Fruit fly (Drosophila melanogaster) whole organism, wandering third instar larva: Measurements from ENCODE around the gene CG42557.

Experiments
- Abd-B ChIP-seq: fragments of >200 bp; optimal IDR thresholded peaks from 2 replicates; lab custom pipeline; 2017; ENCODE audit warnings: missing biosample characterization, missing genetic modification characterization
- CG32264 ChIP-seq: fragments of 200-800 bp; sonication (Bioruptor generic); optimal IDR thresholded peaks from 2 replicates; lab custom pipeline; 2016; ENCODE audit warnings: missing biosample characterization, missing genetic modification characterization
- CG9705 ChIP-seq: fragments of 200-800 bp; sonication (Bioruptor generic); optimal IDR thresholded peaks from 2 replicates; lab custom pipeline; 2018; ENCODE audit warnings: missing biosample characterization, mild to moderate bottlenecking, missing genetic modification characterization
- CrebA ChIP-seq: fragments of 200-800 bp; sonication (Bioruptor generic); optimal IDR thresholded peaks from 2 replicates; lab custom pipeline; 2016; ENCODE audit warnings: missing biosample characterization, mild to moderate bottlenecking, missing genetic modification characterization, borderline replicate concordance
- Dif ChIP-seq: fragments of 200-275, 200-300 bp; sonication (Bioruptor generic); optimal IDR thresholded peaks from 2 replicates; lab custom pipeline; 2018; ENCODE audit warnings: missing biosample characterization, missing genetic modification characterization; ENCODE audit not compliant: partially characterized antibody
- GATAd ChIP-seq: sonication (Bioruptor generic); optimal IDR thresholded peaks from 2 replicates; lab custom pipeline; 2016; ENCODE audit warnings: missing biosample characterization, missing genetic modification characterization
- HLH106 ChIP-seq: fragments of 200-800 bp; optimal IDR thresholded peaks from 3 replicates; lab custom pipeline; 2019; ENCODE audit warnings: missing biosample characterization, mild to moderate bottlenecking, missing genetic modification characterization, moderate library complexity
- Hnf4 ChIP-seq: fragments of 200-800 bp; sonication (Bioruptor generic); optimal IDR thresholded peaks from 2 replicates; lab custom pipeline; 2016; ENCODE audit warnings: missing biosample characterization, mild to moderate bottlenecking, missing genetic modification characterization
- Hr78 ChIP-seq: fragments of >200 bp; optimal IDR thresholded peaks from 2 replicates; lab custom pipeline; 2017; ENCODE audit warnings: missing biosample characterization, missing genetic modification characterization
- Hr83 ChIP-seq: fragments of 200-300 bp; sonication (Bioruptor generic); optimal IDR thresholded peaks from 2 replicates; lab custom pipeline; 2016; ENCODE audit warnings: missing biosample characterization, mild to moderate bottlenecking, missing genetic modification characterization, moderate library complexity; ENCODE audit not compliant: poor library complexity, severe bottlenecking
- Jra ChIP-seq: sonication (Bioruptor generic); optimal IDR thresholded peaks from 2 replicates; lab custom pipeline; 2016; ENCODE audit warnings: missing biosample characterization, missing genetic modification characterization
- Mio ChIP-seq: sonication (Bioruptor generic); optimal IDR thresholded peaks from 2 replicates; lab custom pipeline; 2016; ENCODE audit warnings: missing biosample characterization, missing genetic modification characterization
- Myc ChIP-seq: fragments of >200 bp; optimal IDR thresholded peaks from 2 replicates; lab custom pipeline; 2017
- OdsH ChIP-seq: fragments of 200-800 bp; sonication (Bioruptor generic); optimal IDR thresholded peaks from 2 replicates; lab custom pipeline; 2016; ENCODE audit warnings: missing biosample characterization, mild to moderate bottlenecking, missing genetic modification characterization
- Rel ChIP-seq, 2 experiments: fragments of 200-800 bp; sonication (Bioruptor generic) in 1 of 2; optimal IDR thresholded peaks; 2 replicates in 1 of 2; 3 replicates in 1 of 2; lab custom pipeline; 2016 to 2019; ENCODE audit warnings: mild to moderate bottlenecking in 2 of 2, missing biosample characterization in 2 of 2, missing genetic modification characterization in 2 of 2, moderate library complexity in 1 of 2
- Sp1 ChIP-seq: fragments of 200-800 bp; sonication (Bioruptor generic); optimal IDR thresholded peaks from 3 replicates; lab custom pipeline; 2019; ENCODE audit warnings: missing biosample characterization, mild to moderate bottlenecking, missing genetic modification characterization, moderate library complexity
- Vsx2 ChIP-seq: fragments of 200-300, 225-300 bp; sonication (Bioruptor generic); optimal IDR thresholded peaks from 2 replicates; lab custom pipeline; 2018; ENCODE audit warnings: missing biosample characterization, missing genetic modification characterization; ENCODE audit not compliant: partially characterized antibody
- br ChIP-seq: fragments of 200-800 bp; sonication (Bioruptor generic); optimal IDR thresholded peaks from 2 replicates; lab custom pipeline; 2016; ENCODE audit warnings: missing biosample characterization, missing genetic modification characterization
- dl ChIP-seq, 2 experiments: fragments of 175-275, 200-275 bp in 1 of 2; fragments of 200-275 bp in 1 of 2; sonication (Bioruptor generic); optimal IDR thresholded peaks; lab custom pipeline; 2018; ENCODE audit warnings: mild to moderate bottlenecking in 2 of 2, missing biosample characterization in 2 of 2, missing genetic modification characterization in 2 of 2, moderate library complexity in 2 of 2; ENCODE audit not compliant: partially characterized antibody in 2 of 2, insufficient read depth in 1 of 2
- dmrt93B ChIP-seq: fragments of 200-800 bp; sonication (Bioruptor generic); optimal IDR thresholded peaks from 2 replicates; lab custom pipeline; 2018; ENCODE audit warnings: missing biosample characterization, mild to moderate bottlenecking, missing genetic modification characterization
- dsf ChIP-seq: sonication (Bioruptor generic); optimal IDR thresholded peaks from 2 replicates; lab custom pipeline; 2016; ENCODE audit warnings: missing biosample characterization, missing genetic modification characterization, borderline replicate concordance
- ey ChIP-seq: fragments of 200-800 bp; sonication (Bioruptor generic); optimal IDR thresholded peaks from 2 replicates; lab custom pipeline; 2016; ENCODE audit warnings: missing biosample characterization, missing genetic modification characterization
- foxo ChIP-seq, 2 experiments: fragments of 200-800 bp; sonication (Bioruptor generic); optimal IDR thresholded peaks; 2 replicates in 1 of 2; 3 replicates in 1 of 2; lab custom pipeline; 2016 to 2017; ENCODE audit warnings: missing biosample characterization in 2 of 2, missing genetic modification characterization in 2 of 2
- fru ChIP-seq: fragments of 200-800 bp; sonication (Bioruptor generic); optimal IDR thresholded peaks from 3 replicates; lab custom pipeline; 2016; ENCODE audit warnings: missing biosample characterization, mild to moderate bottlenecking, missing genetic modification characterization
- h ChIP-seq: fragments of 200-800 bp; sonication (Bioruptor generic); optimal IDR thresholded peaks from 3 replicates; lab custom pipeline; 2016; ENCODE audit warnings: missing biosample characterization, mild to moderate bottlenecking, missing genetic modification characterization
- jim ChIP-seq: fragments of 175-275, 200-325 bp; sonication (Bioruptor generic); optimal IDR thresholded peaks from 2 replicates; lab custom pipeline; 2016; ENCODE audit warnings: missing biosample characterization, mild to moderate bottlenecking, missing genetic modification characterization
- pan ChIP-seq: fragments of >200 bp; optimal IDR thresholded peaks from 2 replicates; lab custom pipeline; 2017
- psq ChIP-seq: fragments of 200-800 bp; sonication (Bioruptor generic); optimal IDR thresholded peaks from 3 replicates; lab custom pipeline; 2017; ENCODE audit warnings: missing biosample characterization, mild to moderate bottlenecking, missing genetic modification characterization, moderate library complexity
- rgr ChIP-seq: fragments of 200-800 bp; sonication (Bioruptor generic); optimal IDR thresholded peaks from 3 replicates; lab custom pipeline; 2016; ENCODE audit warnings: missing biosample characterization, mild to moderate bottlenecking, missing genetic modification characterization
- sage ChIP-seq: fragments of 200-800 bp; sonication (Bioruptor generic); optimal IDR thresholded peaks from 2 replicates; lab custom pipeline; 2016; ENCODE audit warnings: missing biosample characterization, mild to moderate bottlenecking, missing genetic modification characterization
- sv ChIP-seq: fragments of 200-800 bp; sonication (Bioruptor generic); optimal IDR thresholded peaks from 3 replicates; lab custom pipeline; 2016; ENCODE audit warnings: missing biosample characterization, missing genetic modification characterization
- tai ChIP-seq: sonication (Bioruptor generic); optimal IDR thresholded peaks from 2 replicates; lab custom pipeline; 2016; ENCODE audit warnings: missing biosample characterization, missing genetic modification characterization
- woc ChIP-seq: sonication (Bioruptor generic); optimal IDR thresholded peaks from 2 replicates; lab custom pipeline; 2016; ENCODE audit warnings: missing biosample characterization, mild to moderate bottlenecking, missing genetic modification characterization

Gene CG42557

dm6 chr3R:29903775-29904356, 29.2 kb upstream of the CG42557 start, which contains the start of gene CG15517:
Gene CG15517, minus strand, starts transcription at chr3R:29903825.
- TF ChIP-seq h (no peak), Myc (peak; percentile 44), Vsx2 (peak; percentile 12), Hnf4 (GFP tag; lab: Kevin White, UChicago) (no peak), Dif (peak; percentile 29), dl (GFP tag; optimal IDR thresholded peaks at IDR 0.05; lab: Kevin White, UChicago; ENCODE audit: insufficient read depth in 1 of 2, partially characterized antibody in 2 of 2) (peak in 1 of 2 experiments; percentile 7)

- TF ChIP-seq Hr78 (GFP tag; lab: Kevin White, UChicago) (no peak), OdsH (GFP tag; lab: Kevin White, UChicago) (no peak), rgr (GFP tag; lab: Kevin White, UChicago) (no peak), psq (GFP tag; lab: Kevin White, UChicago) (no peak), woc (no peak), CG9705 (GFP tag; lab: Kevin White, UChicago) (no peak), dsf (GFP tag; lab: Kevin White, UChicago) (no peak), tai (GFP tag; lab: Kevin White, UChicago) (no peak), dmrt93B (GFP tag; lab: Kevin White, UChicago) (no peak), CrebA (GFP tag; lab: Kevin White, UChicago) (no peak), CG32264 (GFP tag; lab: Kevin White, UChicago) (no peak), Mio (no peak)
Measured at dm6 chr3R:29905164-29905563, 27.9 kb upstream of the CG42557 start, which contains the start of gene CG15515. Gene CG15515, plus strand, starts transcription at chr3R:29905464.

dm6 chr3R:29907601-29908175, 25.4 kb upstream of the CG42557 start, which contains the start of gene CG31036:
Gene CG31036, plus strand, starts transcription at chr3R:29908107.
- TF ChIP-seq Dif (no peak), CG9705 (GFP tag; lab: Kevin White, UChicago) (no peak), jim (GFP tag; lab: Kevin White, UChicago) (no peak), tai (GFP tag; lab: Kevin White, UChicago) (no peak), dl (GFP tag; optimal IDR thresholded peaks at IDR 0.05; lab: Kevin White, UChicago; ENCODE audit: insufficient read depth in 1 of 2, partially characterized antibody in 2 of 2) (no peak), woc (no peak), HLH106 (no peak), CG32264 (GFP tag; lab: Kevin White, UChicago) (no peak), dsf (GFP tag; lab: Kevin White, UChicago) (no peak), sage (GFP tag; lab: Kevin White, UChicago) (no peak), pan (lab: Kevin White, UChicago) (no peak), ey (GFP tag; lab: Kevin White, UChicago) (no peak)

dm6 chr3R:29914246-29914645, 18.8 kb upstream of the CG42557 start, which contains the start of gene Capa:
Gene Capa, minus strand, starts transcription at chr3R:29914346.
- TF ChIP-seq Mio (no peak), sv (GFP tag; lab: Kevin White, UChicago) (no peak), CG32264 (GFP tag; lab: Kevin White, UChicago) (no peak), Sp1 (GFP tag; lab: Kevin White, UChicago) (no peak), Jra (no peak), Hnf4 (GFP tag; lab: Kevin White, UChicago) (no peak), dmrt93B (GFP tag; lab: Kevin White, UChicago) (no peak), woc (no peak), Hr83 (no peak), Vsx2 (no peak), fru (GFP tag; lab: Kevin White, UChicago) (no peak)
- TF ChIP-seq, all 38 proteins: peak for 0

- TF ChIP-seq dmrt93B (GFP tag; lab: Kevin White, UChicago) (no peak), Abd-B (no peak), br (GFP tag; lab: Kevin White, UChicago) (no peak), Rel (GFP tag; optimal IDR thresholded peaks at IDR 0.05; lab: Kevin White, UChicago) (no peak), Rel (tag; optimal IDR thresholded peaks at IDR 0.05; lab: Kevin White, UChicago) (no peak), Myc (no peak), foxo (GFP tag; optimal IDR thresholded peaks at IDR 0.05; lab: Kevin White, UChicago) (no peak), GATAd (no peak)
Measured at dm6 chr3R:29920189-29920588, 12.9 kb upstream of the CG42557 start, which contains the start of gene trp. Gene trp, minus strand, starts transcription at chr3R:29920289.
